Worm (Caenorhabditis elegans) whole organism, dauer: Measurements from ENCODE around the gene cec-6.

Experiments
- unc-62 ChIP-seq: sonication (generic microtip); optimal IDR thresholded peaks from 2 replicates; lab custom pipeline; 2017; ENCODE audit warnings: missing biosample characterization, missing genetic modification reagents, missing genetic modification characterization

The cec-6 gene

DNA sequence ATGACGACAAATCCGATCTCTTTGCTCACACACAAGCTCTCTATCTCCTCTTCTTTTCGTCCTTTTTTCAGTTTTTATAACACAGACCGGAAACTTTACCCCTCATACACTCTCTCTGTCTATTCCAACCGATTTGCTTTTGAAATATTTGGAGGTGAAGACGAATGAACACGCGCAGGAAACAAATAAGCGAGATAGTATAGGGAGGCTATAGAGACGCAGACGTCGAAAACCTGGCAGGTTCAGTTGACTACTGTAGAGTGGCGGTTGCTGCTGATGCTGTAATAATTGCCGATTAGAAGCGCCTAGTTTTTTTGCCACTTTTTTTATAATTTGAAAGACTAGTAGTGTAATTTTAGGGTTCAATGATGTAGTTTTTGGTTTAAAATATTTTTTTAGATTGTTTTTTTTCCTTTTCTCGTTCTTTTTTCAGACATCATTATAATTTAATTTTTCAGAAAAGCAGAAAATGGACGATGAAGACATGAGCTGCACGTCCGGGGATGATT is 6.1 kb downstream of the cec-6 start, which contains the start of gene ari-2:
Gene ari-2, plus strand, starts transcription at position 459 of the 509 bp plus-strand sequence.
- TF ChIP-seq unc-62 = no peak

DNA sequence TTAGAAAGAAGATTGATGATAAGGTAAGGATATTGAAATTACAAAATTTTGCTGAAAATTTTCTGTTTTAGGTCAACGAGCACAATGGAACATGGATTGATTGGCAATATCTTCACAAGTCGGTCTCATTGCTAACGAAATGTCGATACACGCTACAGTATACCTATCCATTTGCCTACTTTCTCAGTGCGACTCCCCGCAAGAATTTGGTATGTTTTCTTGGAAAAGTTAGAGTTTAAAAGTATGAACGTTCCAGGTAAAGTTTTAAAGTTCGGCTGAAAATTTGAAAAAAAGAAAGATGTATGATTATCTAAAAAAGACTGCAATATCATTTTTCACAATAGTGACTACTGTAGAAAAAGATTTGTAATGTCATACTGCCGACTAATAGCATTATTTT is 9.5 kb downstream of the cec-6 start:
- no peak for TF ChIP-seq unc-62

DNA sequence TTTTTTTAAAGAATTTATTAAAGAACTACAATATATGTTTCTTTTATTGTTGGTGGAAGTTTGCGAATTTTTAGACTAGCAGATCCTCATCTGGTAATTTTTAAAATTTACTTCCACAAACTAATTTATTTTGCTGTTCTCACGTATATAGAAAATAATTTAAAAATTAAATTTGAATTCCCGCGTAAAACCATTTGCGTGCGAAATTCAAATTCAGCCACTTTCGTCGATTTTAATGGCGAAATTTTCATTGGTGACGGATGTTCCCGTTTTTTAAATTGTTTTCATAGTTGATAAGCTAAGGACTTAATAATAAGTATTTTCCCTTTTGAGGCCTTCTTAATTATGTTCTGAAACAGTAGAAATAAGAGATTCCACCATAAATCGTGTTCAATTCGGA is 16.4 kb downstream of the cec-6 start:
- TF ChIP-seq unc-62 = no peak

DNA sequence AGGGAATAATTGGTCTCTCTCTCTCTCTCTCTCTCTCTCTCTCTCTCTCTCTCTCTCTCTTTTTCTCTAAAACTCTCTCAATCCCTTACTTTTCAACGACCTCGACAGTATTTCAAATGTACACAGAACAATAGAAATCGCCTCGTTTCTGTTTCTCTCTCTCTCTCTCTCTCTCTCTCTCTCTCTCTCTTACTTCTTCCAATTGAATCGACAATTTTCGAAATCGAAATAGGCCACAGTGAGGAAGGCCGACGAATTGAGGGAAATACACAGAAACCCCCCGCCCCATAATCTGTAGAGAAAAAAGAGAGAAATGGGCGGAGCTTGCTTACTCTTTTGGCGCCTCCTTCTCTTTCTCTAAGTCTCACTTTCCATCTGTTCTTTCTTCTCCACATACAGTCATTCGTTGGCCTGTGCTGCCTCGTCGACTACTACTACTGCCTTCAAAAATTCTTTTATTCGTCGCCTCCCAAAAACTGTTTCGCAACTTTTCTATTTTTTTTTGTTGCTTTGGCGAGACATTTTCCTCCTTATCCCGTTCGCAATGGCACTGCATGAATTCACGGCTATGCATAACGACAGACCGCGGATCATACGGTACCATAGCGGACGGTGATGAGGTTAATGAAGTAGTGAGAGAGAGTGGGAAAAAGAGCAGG is 17.0 kb downstream of the cec-6 start:
- TF ChIP-seq unc-62 = no peak

DNA sequence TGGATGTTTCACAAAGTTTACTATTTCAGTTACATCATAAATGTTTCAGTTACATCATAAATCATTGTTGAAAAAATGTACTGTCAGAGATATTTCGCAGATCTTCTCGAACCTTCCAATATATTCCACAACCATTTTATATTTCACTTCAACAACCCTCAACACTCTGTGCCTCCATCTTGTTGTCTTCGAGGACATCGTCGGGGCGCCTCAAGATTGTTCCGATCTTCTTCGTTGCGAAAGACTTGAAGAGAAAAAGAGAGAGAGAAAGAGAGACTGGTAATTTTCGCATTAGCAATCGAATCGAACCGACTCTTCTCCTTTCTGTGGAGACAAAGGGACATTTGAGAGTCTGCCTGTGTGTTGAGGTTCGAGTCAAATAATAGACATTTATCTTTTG is 18.6 kb downstream of the cec-6 start:
- no peak for TF ChIP-seq unc-62

ce11 chrIV:5564293-5564692 is 19.6 kb downstream of the cec-6 start:
- no peak for TF ChIP-seq unc-62

DNA sequence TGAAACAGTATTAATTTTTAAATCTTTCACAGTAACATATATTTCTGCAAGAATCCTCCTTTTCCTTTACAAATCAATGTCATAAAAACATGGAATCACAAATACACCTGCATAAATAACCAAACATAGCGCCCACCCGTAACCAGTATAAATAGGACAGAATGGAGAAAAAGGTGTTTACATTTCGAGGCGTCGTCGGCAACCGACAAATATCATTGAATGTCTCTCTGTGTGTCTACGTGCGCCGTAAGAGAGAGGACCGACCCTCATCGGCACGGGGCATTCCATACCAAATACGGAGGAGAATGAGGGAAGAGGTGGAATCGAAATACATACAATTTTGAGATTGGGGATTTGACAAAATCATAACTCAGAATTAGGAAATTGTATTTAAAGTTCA is 20.4 kb downstream of the cec-6 start:
- no peak for TF ChIP-seq unc-62

ce11 chrIV:5572693-5573092 is 28.0 kb downstream of the cec-6 start:
- no peak for TF ChIP-seq unc-62

ce11 chrIV:5574033-5574432 is 29.4 kb downstream of the cec-6 start, which contains the start of gene T12E12.6:
Gene T12E12.6 (minus strand): TSS chrIV:5574133.
- TF ChIP-seq unc-62 = no peak

- no peak for TF ChIP-seq unc-62
These were observed 36.1 kb downstream of the cec-6 start for ce11 chrIV:5580588-5581308.

DNA sequence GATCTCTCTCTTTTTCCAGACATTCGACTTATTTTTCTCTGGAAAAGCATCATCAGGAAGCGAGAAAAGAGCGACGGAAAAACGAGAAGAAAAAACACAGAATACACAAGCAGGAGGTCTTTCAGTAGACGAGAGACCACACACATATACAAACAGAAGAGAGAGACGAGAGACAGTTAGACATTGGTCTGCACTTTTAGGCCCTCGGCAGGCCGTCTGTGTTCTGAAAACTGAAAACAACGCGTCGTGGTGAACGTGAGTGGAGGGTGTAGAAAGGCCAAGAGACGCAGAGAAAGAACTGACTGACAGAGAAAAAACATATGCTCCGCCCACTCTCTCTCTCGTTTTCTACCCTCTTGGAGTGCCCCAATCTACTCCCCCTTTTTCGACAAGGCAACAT is 37.6 kb downstream of the cec-6 start:
- no peak for TF ChIP-seq unc-62

- no peak for TF ChIP-seq unc-62
These were observed 38.1 kb downstream of the cec-6 start for ce11 chrIV:5582760-5583159.

DNA sequence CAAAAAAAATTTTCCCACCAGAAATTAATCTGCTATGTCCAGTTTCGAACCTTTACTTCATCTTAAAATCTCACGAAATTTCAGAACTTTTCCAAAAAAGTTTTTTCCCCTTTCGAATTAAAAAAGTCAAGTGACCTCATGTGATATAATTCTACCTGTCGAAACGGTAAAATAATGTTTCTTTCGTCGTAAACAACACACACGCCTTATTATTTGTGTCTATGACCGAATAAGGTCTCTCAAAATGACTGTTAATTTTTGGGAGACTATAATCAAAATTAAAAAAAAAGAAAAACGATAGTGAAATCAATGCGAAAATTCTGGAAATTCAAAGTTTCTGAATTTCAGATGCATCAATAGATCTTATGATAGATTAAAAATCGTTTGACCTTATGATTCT is 38.5 kb downstream of the cec-6 start:
- TF ChIP-seq unc-62 = no peak

DNA sequence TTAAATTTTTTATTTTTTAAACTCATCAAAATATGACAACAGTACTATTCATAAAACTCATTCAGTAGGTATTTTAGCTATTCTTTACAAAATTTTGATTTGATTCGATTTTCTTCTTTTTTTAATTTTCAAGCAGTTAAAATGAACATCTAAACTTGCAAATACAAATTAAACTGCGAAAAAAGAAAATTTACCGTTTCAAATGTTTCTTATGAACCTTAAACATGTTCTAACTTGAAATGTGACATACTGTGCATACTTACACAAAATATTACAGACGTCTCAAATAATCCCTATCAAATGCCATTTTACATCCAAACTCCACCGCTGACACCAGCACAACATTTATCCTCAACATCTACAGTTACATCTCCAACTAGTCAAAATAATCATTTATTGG is 39.7 kb downstream of the cec-6 start, which contains the start of gene fkh-7:
Gene fkh-7, plus strand, starts transcription at position 301 of the 400 bp plus-strand sequence.
- no peak for TF ChIP-seq unc-62

ce11 chrIV:5586320-5586720 is 41.7 kb downstream of the cec-6 start:
- TF ChIP-seq unc-62 = no peak

DNA sequence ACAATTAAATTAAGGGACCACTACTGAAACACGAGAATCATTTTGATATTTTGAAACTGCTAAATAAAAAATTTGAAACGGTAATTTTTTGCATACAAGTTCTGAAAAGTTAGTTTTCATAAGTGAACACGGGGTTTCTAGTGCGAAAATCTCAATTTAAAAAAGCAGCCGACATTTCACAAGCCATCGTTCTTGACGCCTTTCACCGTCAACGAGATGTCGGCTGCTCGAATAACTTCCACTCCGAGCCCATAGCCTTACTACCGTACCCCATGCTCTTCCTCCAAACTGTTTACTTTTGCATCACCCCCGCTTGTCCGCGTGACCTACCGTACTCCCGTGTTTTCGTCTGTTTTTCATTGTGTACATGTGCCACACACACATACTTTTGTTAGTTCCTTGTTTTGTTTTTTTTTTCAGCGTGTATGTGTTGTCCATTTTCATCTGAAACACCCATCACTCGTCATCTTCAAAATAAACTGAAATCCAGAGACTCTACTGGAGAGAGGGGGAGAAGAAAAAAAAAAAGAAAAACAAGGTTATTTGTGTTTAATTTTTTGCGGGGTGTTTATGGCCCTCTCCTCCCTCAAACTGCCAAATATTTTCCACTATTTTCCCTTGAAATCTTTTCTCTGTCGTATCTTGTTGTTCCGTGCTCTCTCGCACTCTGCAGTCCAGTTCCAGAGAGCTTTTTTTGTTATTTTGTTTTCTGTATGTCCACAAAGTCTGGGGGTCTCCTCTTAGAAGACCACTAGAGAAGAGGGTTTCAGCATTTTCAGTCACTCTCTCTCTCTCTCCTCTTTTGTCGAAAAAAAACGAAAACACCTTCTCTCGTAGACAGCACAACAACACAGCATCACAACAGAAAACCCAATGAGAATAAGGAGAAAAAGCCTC is 43.6 kb downstream of the cec-6 start:
- TF ChIP-seq unc-62 = no peak

DNA sequence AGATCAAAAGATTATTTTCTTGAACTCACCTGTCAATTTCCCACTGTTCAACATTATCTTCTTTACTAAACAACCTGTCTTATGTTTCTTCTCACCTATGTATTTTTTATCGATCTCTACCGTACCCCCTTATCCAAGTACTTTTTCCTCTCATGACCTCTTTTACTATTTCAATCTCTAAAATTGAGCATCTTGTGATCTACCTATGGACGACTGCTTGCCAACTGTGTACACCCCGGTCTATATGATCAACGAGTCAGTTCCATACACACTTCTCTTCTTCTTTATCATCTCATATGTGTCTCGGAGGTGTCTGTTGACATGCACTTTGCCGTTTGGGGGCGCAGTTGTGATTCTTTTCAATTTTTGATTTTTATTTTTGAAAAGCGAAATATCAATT is 45.5 kb downstream of the cec-6 start:
- no peak for TF ChIP-seq unc-62
